Worm (Caenorhabditis elegans): ENCODE data around the gene fbxa-64.

DNA sequence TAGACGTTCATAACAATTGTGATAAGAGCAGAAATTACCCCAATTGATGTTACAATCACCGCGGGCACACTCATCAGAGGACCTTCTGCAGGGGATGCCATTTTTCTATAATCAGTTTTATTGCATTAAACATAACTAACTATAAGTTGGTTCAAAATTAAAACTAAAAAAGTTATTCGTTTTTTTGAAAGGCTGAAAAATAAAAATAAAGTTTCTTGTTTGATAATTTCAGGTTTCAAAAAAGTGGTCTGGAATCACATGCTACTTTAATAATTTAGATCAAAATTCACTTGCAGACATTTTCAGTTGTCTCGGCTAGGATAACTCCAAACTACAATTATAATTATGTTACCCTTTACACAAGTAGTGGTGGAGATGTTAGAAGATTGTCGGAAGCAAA lies 23.9 kb upstream of the fbxa-64 start, which contains the start of gene srbc-1:
- TF ChIP-seq ref-1 (GFP tag; conservative IDR thresholded peaks at IDR 0.05) = no peak
- TF ChIP-seq cog-1 (tag; optimal IDR thresholded peaks at IDR 0.05) = no peak
- TF ChIP-seq flt-1 (GFP tag; IDR thresholded peaks at IDR 0.05) = no peak

Measured in whole organism, midembryonic.